Fruit fly (Drosophila melanogaster) whole organism, embryonic: ENCODE data around the gene not.

Experiments
- Ada2b ChIP-seq: fragments of 200-800 bp; sonication (Bioruptor generic); IDR thresholded peaks from 2 replicates; pipeline ENCODE4 v1.3.6; 2022; ENCODE audit warnings: missing biosample characterization, missing genetic modification characterization
- Adf1 ChIP-seq: fragments of 200-800 bp; sonication (Bioruptor generic); IDR thresholded peaks from 2 replicates; pipeline ENCODE4 v1.3.6; 2022; ENCODE audit warnings: missing biosample characterization, missing genetic modification characterization
- CG14050 ChIP-seq: fragments of 200-800 bp; sonication (Bioruptor generic); IDR thresholded peaks from 3 replicates; pipeline ENCODE4 v1.3.6; 2022; ENCODE audit warnings: missing biosample characterization, missing genetic modification characterization
- CG14860 ChIP-seq: fragments of 200-800 bp; sonication (Bioruptor generic); IDR thresholded peaks from 3 replicates; pipeline ENCODE4 v1.3.6; 2022; ENCODE audit warnings: missing biosample characterization, missing genetic modification characterization; ENCODE audit not compliant: partially characterized antibody
- CG16863 ChIP-seq: fragments of 200-800 bp; sonication (Bioruptor generic); optimal IDR thresholded peaks from 3 replicates; lab custom pipeline; 2016; ENCODE audit warnings: missing biosample characterization, missing genetic modification characterization
- CG17361 ChIP-seq: fragments of 200-800 bp; sonication (Bioruptor generic); IDR thresholded peaks from 3 replicates; pipeline ENCODE4 v1.3.6; 2022; ENCODE audit warnings: missing biosample characterization, missing genetic modification characterization
- CG2129 ChIP-seq: fragments of 200-800 bp; sonication (Bioruptor generic); IDR thresholded peaks from 2 replicates; pipeline ENCODE4 v1.3.6; 2022; ENCODE audit warnings: missing biosample characterization, missing genetic modification characterization; ENCODE audit not compliant: partially characterized antibody
- CG32767 ChIP-seq: fragments of 200-800 bp; sonication (Bioruptor generic); IDR thresholded peaks from 2 replicates; pipeline ENCODE4 v1.3.6; 2022; ENCODE audit warnings: missing biosample characterization, missing genetic modification characterization
- CG34422 ChIP-seq: fragments of 200-800 bp; sonication (Bioruptor generic); IDR thresholded peaks from 3 replicates; pipeline ENCODE4 v1.3.6; 2022; ENCODE audit warnings: missing biosample characterization, missing genetic modification characterization
- CG5953 ChIP-seq: fragments of 200-800 bp; sonication (Bioruptor generic); IDR thresholded peaks from 2 replicates; pipeline ENCODE4 v1.3.6; 2022; ENCODE audit warnings: missing biosample characterization, missing genetic modification characterization
- CG7271 ChIP-seq: fragments of 200-800 bp; sonication (Bioruptor generic); optimal IDR thresholded peaks from 2 replicates; lab custom pipeline; 2018; ENCODE audit warnings: missing biosample characterization, mild to moderate bottlenecking, missing genetic modification characterization, moderate library complexity
- CG9817 ChIP-seq: fragments of 200-800 bp; sonication (Bioruptor generic); optimal IDR thresholded peaks from 2 replicates; lab custom pipeline; 2018; ENCODE audit warnings: missing biosample characterization, mild to moderate bottlenecking, missing genetic modification characterization, moderate library complexity
- Deaf1 ChIP-seq: fragments of 200-800 bp; optimal IDR thresholded peaks from 3 replicates; lab custom pipeline; 2019; ENCODE audit warnings: missing biosample characterization, mild to moderate bottlenecking, missing genetic modification characterization, moderate library complexity
- Dek ChIP-seq: fragments of 200-800 bp; sonication (Bioruptor generic); optimal IDR thresholded peaks from 3 replicates; lab custom pipeline; 2019; ENCODE audit warnings: missing biosample characterization, mild to moderate bottlenecking, missing genetic modification characterization, moderate library complexity
- Dip2 ChIP-seq: fragments of 200-800 bp; sonication (Bioruptor generic); IDR thresholded peaks from 2 replicates; pipeline ENCODE4 v1.3.6; 2022; ENCODE audit warnings: missing biosample characterization, missing genetic modification characterization
- Dp ChIP-seq: fragments of 200-800 bp; sonication (Bioruptor generic); optimal IDR thresholded peaks from 2 replicates; lab custom pipeline; 2018; ENCODE audit warnings: missing biosample characterization, mild to moderate bottlenecking, missing genetic modification characterization, moderate library complexity
- Drgx ChIP-seq: fragments of 200-800 bp; sonication (Bioruptor generic); IDR thresholded peaks from 2 replicates; pipeline ENCODE4 v1.3.6; 2022; ENCODE audit warnings: missing biosample characterization, missing genetic modification characterization
- E2f2 ChIP-seq: fragments of 200-800 bp; sonication (Bioruptor generic); IDR thresholded peaks from 2 replicates; pipeline ENCODE4 v1.3.6; 2022; ENCODE audit warnings: missing biosample characterization, missing genetic modification characterization
- MBD-R2 ChIP-seq: fragments of 200-800 bp; sonication (Bioruptor generic); IDR thresholded peaks from 2 replicates; pipeline ENCODE4 v1.3.6; 2022; ENCODE audit warnings: missing biosample characterization, missing genetic modification characterization
- MESR4 ChIP-seq: fragments of 200-800 bp; sonication (Bioruptor generic); optimal IDR thresholded peaks from 2 replicates; lab custom pipeline; 2018; ENCODE audit warnings: missing biosample characterization, mild to moderate bottlenecking, missing genetic modification characterization, moderate library complexity
- Ptx1 ChIP-seq: fragments of 200-800 bp; sonication (Bioruptor generic); IDR thresholded peaks from 2 replicates; pipeline ENCODE4 v1.3.6; 2022; ENCODE audit warnings: missing biosample characterization, missing genetic modification characterization
- Stat92E ChIP-seq, 3 experiments: fragments of >200 bp in 2 of 3; fragments of 200-800 bp in 1 of 3; sonication (Bioruptor generic) in 1 of 3; optimal IDR thresholded peaks; 2 replicates each; lab custom pipeline; 2017 to 2019; ENCODE audit warnings: missing biosample characterization in 3 of 3, missing genetic modification characterization in 3 of 3, mild to moderate bottlenecking in 1 of 3, moderate library complexity in 1 of 3
- YL-1 ChIP-seq: fragments of 200-800 bp; sonication (Bioruptor generic); optimal IDR thresholded peaks from 3 replicates; lab custom pipeline; 2017; ENCODE audit warnings: missing biosample characterization, mild to moderate bottlenecking, missing genetic modification characterization
- aop ChIP-seq: fragments of 200-800 bp; sonication (Bioruptor generic); IDR thresholded peaks from 2 replicates; pipeline ENCODE4 v1.3.6; 2022; ENCODE audit warnings: missing biosample characterization, missing genetic modification characterization
- ap ChIP-seq: fragments of 200-800 bp; sonication (Bioruptor generic); IDR thresholded peaks from 2 replicates; pipeline ENCODE4 v1.3.6; 2022; ENCODE audit warnings: missing biosample characterization, missing genetic modification characterization
- bcd ChIP-seq: fragments of 200-800 bp; sonication (Bioruptor generic); optimal IDR thresholded peaks from 2 replicates; lab custom pipeline; 2017; ENCODE audit warnings: missing biosample characterization, mild to moderate bottlenecking, missing genetic modification characterization
- br ChIP-seq: fragments of >200 bp; optimal IDR thresholded peaks from 2 replicates; lab custom pipeline; 2017
- cg ChIP-seq: fragments of 200-800 bp; sonication (Bioruptor generic); optimal IDR thresholded peaks from 3 replicates; lab custom pipeline; 2019; ENCODE audit warnings: missing biosample characterization, mild to moderate bottlenecking, missing genetic modification characterization, moderate library complexity
- chinmo ChIP-seq: fragments of 200-800 bp; sonication (Bioruptor generic); IDR thresholded peaks from 4 replicates; pipeline ENCODE4 v1.3.6; 2022; ENCODE audit warnings: missing biosample characterization, missing genetic modification characterization; ENCODE audit not compliant: partially characterized antibody
- crol ChIP-seq: fragments of 200-800 bp; sonication (Bioruptor generic); IDR thresholded peaks from 2 replicates; pipeline ENCODE4 v1.3.6; 2022; ENCODE audit warnings: missing biosample characterization, missing genetic modification characterization
- exex ChIP-seq: fragments of 200-800 bp; sonication (Bioruptor generic); optimal IDR thresholded peaks from 4 replicates; lab custom pipeline; 2018; ENCODE audit warnings: missing biosample characterization, mild to moderate bottlenecking, missing genetic modification characterization, moderate library complexity
- fu2 ChIP-seq: fragments of 200-800 bp; sonication (Bioruptor generic); optimal IDR thresholded peaks from 2 replicates; lab custom pipeline; 2016; ENCODE audit warnings: missing biosample characterization, missing genetic modification characterization
- gfzf ChIP-seq: fragments of 200-800 bp; sonication (Bioruptor generic); optimal IDR thresholded peaks from 2 replicates; lab custom pipeline; 2016; ENCODE audit warnings: missing biosample characterization, mild to moderate bottlenecking, missing genetic modification characterization, moderate library complexity
- gt ChIP-seq: fragments of 200-800 bp; sonication (Bioruptor generic); IDR thresholded peaks from 2 replicates; pipeline ENCODE4 v1.3.6; 2022; ENCODE audit warnings: missing biosample characterization, missing genetic modification characterization
- kay ChIP-seq: fragments of 200-800 bp; sonication (Bioruptor generic); optimal IDR thresholded peaks from 2 replicates; lab custom pipeline; 2016; ENCODE audit warnings: missing biosample characterization, missing genetic modification characterization
- klu ChIP-seq: fragments of 200-800 bp; sonication (Bioruptor generic); IDR thresholded peaks from 2 replicates; pipeline ENCODE4 v1.3.6; 2022; ENCODE audit warnings: missing biosample characterization, missing genetic modification characterization
- knrl ChIP-seq: fragments of 200-800 bp; sonication (Bioruptor generic); IDR thresholded peaks from 3 replicates; pipeline ENCODE4 v1.3.6; 2022; ENCODE audit warnings: missing biosample characterization, missing genetic modification characterization; ENCODE audit not compliant: partially characterized antibody
- mld ChIP-seq: fragments of 200-800 bp; sonication (Bioruptor generic); IDR thresholded peaks from 3 replicates; pipeline ENCODE4 v1.3.6; 2022; ENCODE audit warnings: missing biosample characterization, missing genetic modification characterization; ENCODE audit not compliant: partially characterized antibody
- odd ChIP-seq: fragments of 200-800 bp; sonication (Bioruptor generic); optimal IDR thresholded peaks from 2 replicates; lab custom pipeline; 2017; ENCODE audit warnings: missing biosample characterization, mild to moderate bottlenecking, missing genetic modification characterization
- pho ChIP-seq: fragments of 200-800 bp; sonication (Bioruptor generic); optimal IDR thresholded peaks from 2 replicates; lab custom pipeline; 2016; ENCODE audit warnings: missing biosample characterization, missing genetic modification characterization
- prd ChIP-seq, 3 experiments: fragments of >200 bp in 2 of 3; fragments of 200-800 bp in 1 of 3; sonication (Bioruptor generic) in 1 of 3; optimal IDR thresholded peaks in 2 of 3; IDR thresholded peaks in 1 of 3; 2 replicates in 2 of 3; 3 replicates in 1 of 3; pipeline versions ENCODE4 v1.3.6 to Lab custom; 2017 to 2022; ENCODE audit warnings: missing biosample characterization in 1 of 3, missing genetic modification characterization in 1 of 3
- pzg ChIP-seq: fragments of 200-800 bp; sonication (Bioruptor generic); optimal IDR thresholded peaks from 3 replicates; lab custom pipeline; 2018; ENCODE audit warnings: missing biosample characterization, mild to moderate bottlenecking, missing genetic modification characterization, moderate library complexity
- schlank ChIP-seq: fragments of 200-800 bp; sonication (Bioruptor generic); optimal IDR thresholded peaks from 2 replicates; lab custom pipeline; 2018; ENCODE audit warnings: missing biosample characterization, mild to moderate bottlenecking, missing genetic modification characterization
- sna ChIP-seq: fragments of 200-800 bp; sonication (Bioruptor generic); IDR thresholded peaks from 2 replicates; pipeline ENCODE4 v1.3.6; 2022; ENCODE audit warnings: missing biosample characterization, missing genetic modification characterization; ENCODE audit not compliant: partially characterized antibody
- tap ChIP-seq: fragments of 200-800 bp; optimal IDR thresholded peaks from 3 replicates; lab custom pipeline; 2019; ENCODE audit warnings: missing biosample characterization, mild to moderate bottlenecking, missing genetic modification characterization, moderate library complexity
- tgo ChIP-seq: fragments of 200-800 bp; sonication (Bioruptor generic); IDR thresholded peaks from 3 replicates; pipeline ENCODE4 v1.3.6; 2022; ENCODE audit warnings: missing biosample characterization, missing genetic modification characterization
- trh ChIP-seq: fragments of 200-800 bp; sonication (Bioruptor generic); optimal IDR thresholded peaks from 2 replicates; lab custom pipeline; 2016; ENCODE audit warnings: missing biosample characterization, missing genetic modification characterization
- vfl ChIP-seq: fragments of 200-800 bp; sonication (Bioruptor generic); optimal IDR thresholded peaks from 2 replicates; lab custom pipeline; 2016; ENCODE audit warnings: missing biosample characterization, missing genetic modification characterization
- z ChIP-seq: fragments of 200-800 bp; sonication (Bioruptor generic); IDR thresholded peaks from 3 replicates; pipeline ENCODE4 v1.3.6; 2022; ENCODE audit warnings: missing biosample characterization, missing genetic modification characterization

The not gene

dm6 chr3L:18621735-18622421 lies at the start of gene not:
not (minus strand) TSS chr3L:18622129.
- TF ChIP-seq cg: peak; percentile 91
- TF ChIP-seq bcd (GFP tag; lab: Kevin White, UChicago): no peak
- no peak for TF ChIP-seq E2f2 (GFP tag; lab: Robert Waterston, UW)
- TF ChIP-seq CG17361 (GFP tag; lab: Robert Waterston, UW): 0 out of 3 replicates have a peak, but pooled peaks have one; percentile 13
- no peak for TF ChIP-seq prd (optimal IDR thresholded peaks at IDR 0.05; lab: Kevin White, UChicago)
- 0 out of 3 replicates have a peak, but pooled peaks have one; percentile 9 for TF ChIP-seq prd (GFP tag; IDR thresholded peaks at IDR 0.05; lab: Robert Waterston, UW)
- no peak for TF ChIP-seq CG14860
- no peak for TF ChIP-seq CG9817 (tag; lab: Kevin White, UChicago)
- no peak for TF ChIP-seq Stat92E (GFP tag; optimal IDR thresholded peaks at IDR 0.05; lab: Kevin White, UChicago)
- no peak for TF ChIP-seq CG14050 (GFP tag; lab: Robert Waterston, UW)
- TF ChIP-seq MBD-R2 (GFP tag; lab: Robert Waterston, UW): peak; percentile 42; the same call in 1 of the 2 replicates
- no peak for TF ChIP-seq Ada2b (GFP tag; lab: Robert Waterston, UW)
- no peak for TF ChIP-seq klu
- TF ChIP-seq odd (GFP tag; lab: Kevin White, UChicago): peak; percentile 26
- no peak for TF ChIP-seq knrl
- TF ChIP-seq vfl (GFP tag; lab: Kevin White, UChicago): no peak
- TF ChIP-seq aop (GFP tag; lab: Robert Waterston, UW): no peak
- TF ChIP-seq kay (GFP tag; lab: Kevin White, UChicago): no peak
- TF ChIP-seq mld (GFP tag; lab: Robert Waterston, UW): no peak
- no peak for TF ChIP-seq Dp (GFP tag; lab: Kevin White, UChicago)
- TF ChIP-seq YL-1: peak; percentile 33
- no peak for TF ChIP-seq sna (GFP tag; lab: Robert Waterston, UW)
- TF ChIP-seq Deaf1 (tag; lab: Kevin White, UChicago): peak; percentile 59
- no peak for TF ChIP-seq CG5953
- peak; percentile 80; the same call in 2 of the 3 replicates for TF ChIP-seq CG34422 (GFP tag; lab: Robert Waterston, UW)
- peak; percentile 67 for TF ChIP-seq gfzf (GFP tag; lab: Kevin White, UChicago)
- no peak for TF ChIP-seq ap (GFP tag; lab: Robert Waterston, UW)
- peak; percentile 26 for TF ChIP-seq MESR4
- 0 out of 3 replicates have a peak, but pooled peaks have one; percentile 7 for TF ChIP-seq tgo (GFP tag; lab: Robert Waterston, UW)
- TF ChIP-seq CG7271 (tag; lab: Kevin White, UChicago): no peak
- TF ChIP-seq z: no peak
- no peak for TF ChIP-seq CG16863 (GFP tag; lab: Kevin White, UChicago)
- no peak for TF ChIP-seq pho (GFP tag; lab: Kevin White, UChicago)
- TF ChIP-seq CG2129: no peak
- TF ChIP-seq CG32767 (GFP tag; lab: Robert Waterston, UW): no peak
- TF ChIP-seq Drgx: no peak
- no peak for TF ChIP-seq exex
- TF ChIP-seq pzg: peak; percentile 3
- peak; percentile 3 for TF ChIP-seq Dek (tag; lab: Kevin White, UChicago)
- TF ChIP-seq chinmo (GFP tag; lab: Robert Waterston, UW): 0 out of 4 replicates have a peak, but pooled peaks have one; percentile 52
- TF ChIP-seq schlank: no peak
- no peak for TF ChIP-seq Dip2
- TF ChIP-seq Ptx1 (GFP tag; lab: Robert Waterston, UW): no peak
- no peak for TF ChIP-seq fu2 (GFP tag; lab: Kevin White, UChicago)
- no peak for TF ChIP-seq trh
- 0 out of 2 replicates have a peak, but pooled peaks have one; percentile 82 for TF ChIP-seq Adf1 (GFP tag; lab: Robert Waterston, UW)
- peak; percentile 90 for TF ChIP-seq crol (GFP tag; lab: Robert Waterston, UW)
- TF ChIP-seq br (lab: Kevin White, UChicago): no peak
- no peak for TF ChIP-seq tap (tag; lab: Kevin White, UChicago)
- TF ChIP-seq gt (GFP tag; lab: Robert Waterston, UW): no peak
